Fruit fly (Drosophila melanogaster) whole organism, embryonic: Measurements from ENCODE around the gene Cisd2.

Source experiments
- Ada2b ChIP-seq: fragments of 200-800 bp; sonication (Bioruptor generic); IDR thresholded peaks from 2 replicates; pipeline ENCODE4 v1.3.6; 2022; ENCODE audit warnings: missing biosample characterization, missing genetic modification characterization
- Bdp1 ChIP-seq: fragments of 200-800 bp; sonication (Bioruptor generic); optimal IDR thresholded peaks from 3 replicates; lab custom pipeline; 2016; ENCODE audit warnings: missing biosample characterization, missing genetic modification characterization
- CG10267 ChIP-seq: fragments of 200-800 bp; sonication (Bioruptor generic); optimal IDR thresholded peaks from 2 replicates; lab custom pipeline; 2018; ENCODE audit warnings: missing biosample characterization, mild to moderate bottlenecking, missing genetic modification characterization, moderate library complexity
- CG10462 ChIP-seq: fragments of 200-800 bp; sonication (Bioruptor generic); optimal IDR thresholded peaks from 2 replicates; lab custom pipeline; 2016; ENCODE audit warnings: missing biosample characterization, missing genetic modification characterization
- CG12769 ChIP-seq: fragments of 200-800 bp; sonication (Bioruptor generic); optimal IDR thresholded peaks from 2 replicates; lab custom pipeline; 2019; ENCODE audit warnings: missing biosample characterization, mild to moderate bottlenecking, missing genetic modification characterization, moderate library complexity
- CG12942 ChIP-seq: fragments of 200-800 bp; sonication (Bioruptor generic); optimal IDR thresholded peaks from 3 replicates; lab custom pipeline; 2016; ENCODE audit warnings: missing biosample characterization, missing genetic modification characterization
- CG13775 ChIP-seq: fragments of 200-800 bp; sonication (Bioruptor generic); optimal IDR thresholded peaks from 3 replicates; lab custom pipeline; 2017; ENCODE audit warnings: missing biosample characterization, mild to moderate bottlenecking, missing genetic modification characterization
- CG14965 ChIP-seq: fragments of 200-800 bp; sonication (Bioruptor generic); optimal IDR thresholded peaks from 2 replicates; lab custom pipeline; 2016; ENCODE audit warnings: missing biosample characterization, missing genetic modification characterization, borderline replicate concordance
- CG15269 ChIP-seq: fragments of 200-800 bp; sonication (Bioruptor generic); optimal IDR thresholded peaks from 2 replicates; lab custom pipeline; 2018; ENCODE audit warnings: missing biosample characterization, mild to moderate bottlenecking, missing genetic modification characterization, moderate library complexity
- CG1529 ChIP-seq: fragments of 200-800 bp; sonication (Bioruptor generic); optimal IDR thresholded peaks from 3 replicates; lab custom pipeline; 2018; ENCODE audit warnings: missing biosample characterization, missing genetic modification characterization
- CG17829 ChIP-seq: fragments of 200-800 bp; optimal IDR thresholded peaks from 2 replicates; lab custom pipeline; 2019; ENCODE audit warnings: missing biosample characterization, mild to moderate bottlenecking, missing genetic modification characterization, moderate library complexity
- CG18476 ChIP-seq: fragments of 200-800 bp; sonication (Bioruptor generic); optimal IDR thresholded peaks from 2 replicates; lab custom pipeline; 2016; ENCODE audit warnings: missing biosample characterization, mild to moderate bottlenecking, missing genetic modification characterization
- CG18599 ChIP-seq: fragments of 200-800 bp; sonication (Bioruptor generic); optimal IDR thresholded peaks from 3 replicates; lab custom pipeline; 2017; ENCODE audit warnings: missing biosample characterization, missing genetic modification characterization, mild to moderate bottlenecking, moderate library complexity, missing genetic modification reagents
- CG18619 ChIP-seq: fragments of 200-800 bp; sonication (Bioruptor generic); optimal IDR thresholded peaks from 3 replicates; lab custom pipeline; 2017; ENCODE audit warnings: missing biosample characterization, mild to moderate bottlenecking, missing genetic modification characterization
- CG2199 ChIP-seq: fragments of 200-800 bp; sonication (Bioruptor generic); IDR thresholded peaks from 3 replicates; pipeline ENCODE4 v1.3.6; 2022; ENCODE audit warnings: missing biosample characterization, missing genetic modification characterization
- CG2678 ChIP-seq: fragments of 200-800 bp; sonication (Bioruptor generic); optimal IDR thresholded peaks from 3 replicates; lab custom pipeline; 2019; ENCODE audit warnings: missing biosample characterization, mild to moderate bottlenecking, missing genetic modification characterization, moderate library complexity
- CG2889 ChIP-seq: fragments of 200-800 bp; sonication (Bioruptor generic); IDR thresholded peaks from 3 replicates; pipeline ENCODE4 v1.3.6; 2022; ENCODE audit warnings: missing biosample characterization, missing genetic modification characterization
- CG30020 ChIP-seq: fragments of 200-800 bp; optimal IDR thresholded peaks from 2 replicates; lab custom pipeline; 2019; ENCODE audit warnings: missing biosample characterization, mild to moderate bottlenecking, missing genetic modification characterization, moderate library complexity
- CG31441 ChIP-seq: fragments of 200-800 bp; sonication (Bioruptor generic); IDR thresholded peaks from 2 replicates; pipeline ENCODE4 v1.3.6; 2022; ENCODE audit warnings: missing biosample characterization, missing genetic modification characterization
- CG3163 ChIP-seq: fragments of 200-800 bp; sonication (Bioruptor generic); optimal IDR thresholded peaks from 3 replicates; lab custom pipeline; 2016; ENCODE audit warnings: missing biosample characterization, missing genetic modification characterization
- CG3726 ChIP-seq: fragments of 200-800 bp; sonication (Bioruptor generic); IDR thresholded peaks from 3 replicates; pipeline ENCODE4, ENCODE4 v1.3.6; 2022; ENCODE audit warnings: missing biosample characterization, missing genetic modification characterization
- CG3838 ChIP-seq: fragments of 200-800 bp; sonication (Bioruptor generic); optimal IDR thresholded peaks from 3 replicates; lab custom pipeline; 2016; ENCODE audit warnings: missing biosample characterization, missing genetic modification characterization
- CG4360 ChIP-seq: fragments of 200-800 bp; sonication (Bioruptor generic); IDR thresholded peaks from 2 replicates; pipeline ENCODE4 v1.3.6; 2022; ENCODE audit warnings: missing biosample characterization, missing genetic modification characterization
- CG4820 ChIP-seq: fragments of 200-800 bp; sonication (Bioruptor generic); optimal IDR thresholded peaks from 3 replicates; lab custom pipeline; 2016; ENCODE audit warnings: missing biosample characterization, missing genetic modification characterization
- CG6254 ChIP-seq: fragments of 200-800 bp; sonication (Bioruptor generic); optimal IDR thresholded peaks from 3 replicates; lab custom pipeline; 2017; ENCODE audit warnings: mild to moderate bottlenecking, missing biosample characterization, missing genetic modification reagents, missing genetic modification characterization
- CG8478 ChIP-seq: fragments of >200 bp; optimal IDR thresholded peaks from 2 replicates; lab custom pipeline; 2018
- CkIIα-i1 ChIP-seq: fragments of 200-800 bp; sonication (Bioruptor generic); IDR thresholded peaks from 2 replicates; pipeline ENCODE4 v1.3.6; 2022; ENCODE audit warnings: missing biosample characterization, missing genetic modification characterization
- CrebB ChIP-seq: fragments of 200-800 bp; sonication (Bioruptor generic); optimal IDR thresholded peaks from 3 replicates; lab custom pipeline; 2018; ENCODE audit warnings: missing biosample characterization, mild to moderate bottlenecking, missing genetic modification characterization
- ERR ChIP-seq: fragments of 200-800 bp; sonication (Bioruptor generic); optimal IDR thresholded peaks from 2 replicates; lab custom pipeline; 2016; ENCODE audit warnings: missing biosample characterization, missing genetic modification characterization
- H2.0 ChIP-seq: fragments of 200-800 bp; sonication (Bioruptor generic); IDR thresholded peaks from 2 replicates; pipeline ENCODE4 v1.3.6; 2022; ENCODE audit warnings: missing biosample characterization, missing genetic modification characterization
- Hr3 ChIP-seq: fragments of 200-800 bp; sonication (Bioruptor generic); optimal IDR thresholded peaks from 3 replicates; lab custom pipeline; 2016; ENCODE audit warnings: missing biosample characterization, missing genetic modification characterization
- Med ChIP-seq: fragments of 200-800 bp; sonication (Bioruptor generic); peaks from one replicate; lab custom pipeline; 2016; ENCODE audit warnings: missing biosample characterization, missing genetic modification characterization, mild to moderate bottlenecking, inconsistent platforms, moderate library complexity
- Side ChIP-seq: fragments of 200-800 bp; sonication (Bioruptor generic); optimal IDR thresholded peaks from 2 replicates; lab custom pipeline; 2016; ENCODE audit warnings: missing biosample characterization, missing genetic modification characterization
- Ssrp ChIP-seq: fragments of 200-800 bp; sonication (Bioruptor generic); optimal IDR thresholded peaks from 2 replicates; lab custom pipeline; 2018; ENCODE audit warnings: missing biosample characterization, mild to moderate bottlenecking, missing genetic modification characterization, moderate library complexity
- Trl ChIP-seq, 3 experiments: fragments of >200 bp in 2 of 3; fragments of 200-800 bp in 1 of 3; sonication (Bioruptor generic) in 1 of 3; optimal IDR thresholded peaks; 2 replicates in 1 of 3; 3 replicates in 2 of 3; lab custom pipeline; 2016 to 2017; ENCODE audit warnings: missing biosample characterization in 1 of 3, missing genetic modification characterization in 1 of 3
- al ChIP-seq: fragments of 200-800 bp; sonication (Bioruptor generic); IDR thresholded peaks from 2 replicates; pipeline ENCODE4 v1.3.6; 2022; ENCODE audit warnings: missing biosample characterization, missing genetic modification characterization
- az2 ChIP-seq: fragments of 200-800 bp; sonication (Bioruptor generic); optimal IDR thresholded peaks from 3 replicates; lab custom pipeline; 2016; ENCODE audit warnings: missing biosample characterization, missing genetic modification characterization
- cg ChIP-seq: fragments of 200-800 bp; sonication (Bioruptor generic); optimal IDR thresholded peaks from 3 replicates; lab custom pipeline; 2019; ENCODE audit warnings: missing biosample characterization, mild to moderate bottlenecking, missing genetic modification characterization, moderate library complexity
- chinmo ChIP-seq: fragments of 200-800 bp; sonication (Bioruptor generic); IDR thresholded peaks from 4 replicates; pipeline ENCODE4 v1.3.6; 2022; ENCODE audit warnings: missing biosample characterization, missing genetic modification characterization; ENCODE audit not compliant: partially characterized antibody
- ems ChIP-seq: fragments of 200-800 bp; sonication (Bioruptor generic); optimal IDR thresholded peaks from 3 replicates; lab custom pipeline; 2016; ENCODE audit warnings: missing biosample characterization, missing genetic modification characterization
- ewg ChIP-seq: fragments of 200-800 bp; sonication (Bioruptor generic); optimal IDR thresholded peaks from 3 replicates; lab custom pipeline; 2017; ENCODE audit warnings: mild to moderate bottlenecking, missing biosample characterization, missing genetic modification reagents, missing genetic modification characterization
- gsb ChIP-seq: fragments of 200-800 bp; sonication (Bioruptor generic); IDR thresholded peaks from 2 replicates; pipeline ENCODE4 v1.3.6; 2022; ENCODE audit warnings: missing biosample characterization, missing genetic modification characterization
- jumu ChIP-seq: fragments of 200-800 bp; sonication (Bioruptor generic); optimal IDR thresholded peaks from 3 replicates; lab custom pipeline; 2016; ENCODE audit warnings: missing biosample characterization, missing genetic modification characterization
- otp ChIP-seq: fragments of 200-800 bp; sonication (Bioruptor generic); IDR thresholded peaks from 3 replicates; pipeline ENCODE4, ENCODE4 v1.3.6; 2022; ENCODE audit warnings: missing biosample characterization, missing genetic modification characterization
- rib ChIP-seq: fragments of 200-800 bp; sonication (Bioruptor generic); IDR thresholded peaks from 2 replicates; pipeline ENCODE4 v1.3.6; 2022; ENCODE audit warnings: missing biosample characterization, missing genetic modification characterization
- sens ChIP-seq: fragments of 200-800 bp; sonication (Bioruptor generic); peaks from one replicate; lab custom pipeline; 2016; ENCODE audit warnings: missing biosample characterization, missing genetic modification characterization
- stc ChIP-seq: fragments of 200-800 bp; sonication (Bioruptor generic); IDR thresholded peaks from 2 replicates; pipeline ENCODE4 v1.3.6; 2022; ENCODE audit warnings: missing biosample characterization, missing genetic modification characterization
- stwl ChIP-seq: fragments of 200-800 bp; sonication (Bioruptor generic); optimal IDR thresholded peaks from 3 replicates; lab custom pipeline; 2018; ENCODE audit warnings: missing biosample characterization, mild to moderate bottlenecking, missing genetic modification characterization, moderate library complexity

Cisd2 gene

dm6 chr3R:29206198-29207011 is 16.8 kb downstream of the Cisd2 start:
- 0 out of 3 replicates have a peak, but pooled peaks have one; percentile 38 for TF ChIP-seq CG2199 (GFP tag; lab: Robert Waterston, UW)
- TF ChIP-seq Bdp1 (GFP tag; lab: Kevin White, UChicago): no peak
- no peak for TF ChIP-seq CG15269
- no peak for TF ChIP-seq CG18619
- TF ChIP-seq az2 (GFP tag; lab: Kevin White, UChicago): no peak
- peak; percentile 16 for TF ChIP-seq CG8478 (lab: Kevin White, UChicago)
- TF ChIP-seq CG4820 (GFP tag; lab: Kevin White, UChicago): no peak
- TF ChIP-seq CG14965 (GFP tag; lab: Kevin White, UChicago): no peak
- TF ChIP-seq rib: peak; percentile 22; the same call in 1 of the 2 replicates
- TF ChIP-seq CG12769 (tag; lab: Kevin White, UChicago): peak; percentile 13
- TF ChIP-seq CG10462: no peak
- peak; percentile 81; the same call in 3 of the 4 replicates for TF ChIP-seq chinmo (GFP tag; lab: Robert Waterston, UW)
- no peak for TF ChIP-seq CG3838 (GFP tag; lab: Kevin White, UChicago)
- TF ChIP-seq Ada2b (GFP tag; lab: Robert Waterston, UW): no peak
- peak; percentile 78 for TF ChIP-seq stwl
- TF ChIP-seq CkIIα-i1: no peak
- TF ChIP-seq CG10267: peak; percentile 17
- TF ChIP-seq sens (GFP tag; lab: Kevin White, UChicago): peak; percentile 77
- no peak for TF ChIP-seq CG3726
- TF ChIP-seq CrebB (tag; lab: Kevin White, UChicago): no peak
- peak; percentile 60 for TF ChIP-seq CG4360 (GFP tag; lab: Robert Waterston, UW)
- no peak for TF ChIP-seq H2.0 (GFP tag; lab: Robert Waterston, UW)
- peak; percentile 84 for TF ChIP-seq cg (GFP tag; lab: Kevin White, UChicago)
- no peak for TF ChIP-seq ewg (GFP tag; lab: Kevin White, UChicago)
- TF ChIP-seq Trl (optimal IDR thresholded peaks at IDR 0.05; lab: Kevin White, UChicago): peak; percentile 41 to 77
- TF ChIP-seq Trl (GFP tag; optimal IDR thresholded peaks at IDR 0.05; lab: Kevin White, UChicago): no peak
- TF ChIP-seq CG30020 (tag; lab: Kevin White, UChicago): no peak
- TF ChIP-seq CG3163: peak; percentile 80
- no peak for TF ChIP-seq CG18476 (GFP tag; lab: Kevin White, UChicago)
- no peak for TF ChIP-seq Ssrp (tag; lab: Kevin White, UChicago)

- TF ChIP-seq CG17829 (tag; lab: Kevin White, UChicago): peak; percentile 83
- TF ChIP-seq CG6254 (GFP tag; lab: Kevin White, UChicago): peak; percentile 63
- peak; percentile 56 for TF ChIP-seq Hr3
- peak; percentile 80 for TF ChIP-seq CG1529 (GFP tag; lab: Kevin White, UChicago)
- TF ChIP-seq al (GFP tag; lab: Robert Waterston, UW): 0 out of 2 replicates have a peak, but pooled peaks have one; percentile 13
- TF ChIP-seq CG2889 (GFP tag; lab: Robert Waterston, UW): no peak
- peak; percentile 36 for TF ChIP-seq ems (GFP tag; lab: Kevin White, UChicago)
- peak; percentile 88 for TF ChIP-seq CG31441 (GFP tag; lab: Robert Waterston, UW)
- 0 out of 2 replicates have a peak, but pooled peaks have one; percentile 22 for TF ChIP-seq gsb (GFP tag; lab: Robert Waterston, UW)
- TF ChIP-seq Side (GFP tag; lab: Kevin White, UChicago): peak; percentile 71
- peak; percentile 79 for TF ChIP-seq stc (GFP tag; lab: Robert Waterston, UW)
- peak; percentile 60 for TF ChIP-seq CG18476 (GFP tag; lab: Kevin White, UChicago)
- peak; percentile 25 for TF ChIP-seq ERR
- peak; percentile 74 for TF ChIP-seq jumu
- peak; percentile 71 for TF ChIP-seq CG18599 (GFP tag; lab: Kevin White, UChicago)
- peak; percentile 91 for TF ChIP-seq Med (GFP tag; lab: Kevin White, UChicago)
- TF ChIP-seq otp (GFP tag; lab: Robert Waterston, UW): peak; percentile 80
- TF ChIP-seq CG2678 (tag; lab: Kevin White, UChicago): peak; percentile 84
- TF ChIP-seq CG13775 (GFP tag; lab: Kevin White, UChicago): peak; percentile 42
- peak; percentile 75 for TF ChIP-seq CG12942 (GFP tag; lab: Kevin White, UChicago)
Observed at dm6 chr3R:29204612-29205480, 18.4 kb downstream of the Cisd2 start.
